Fruit fly (Drosophila melanogaster): ENCODE measurements around the gene TBC1D23.

TBC1D23 gene

dm6 chr2L:1150554-1150953 is 21.4 kb downstream of the TBC1D23 start, which contains the start of the genes Tfb4 and Vps29 (continued):
- TF ChIP-seq Pdp1 (GFP tag; optimal IDR thresholded peaks at IDR 0.05) (peak; percentile 53 to 58), run (tag; optimal IDR thresholded peaks at IDR 0.05) (no peak), lmd (GFP tag; IDR thresholded peaks at IDR 0.05) (no peak; the same call in 1 of the 2 replicates), Dp (GFP tag; optimal IDR thresholded peaks at IDR 0.05) (peak; percentile 65), Abd-B (GFP tag; optimal IDR thresholded peaks at IDR 0.05) (no peak), Adf1 (GFP tag; IDR thresholded peaks at IDR 0.05) (no peak), Atf3 (GFP tag; optimal IDR thresholded peaks at IDR 0.05) (no peak), CG7271 (tag; optimal IDR thresholded peaks at IDR 0.05) (peak; percentile 42), sob (GFP tag; IDR thresholded peaks at IDR 0.05) (peak; percentile 70), tgo (GFP tag; IDR thresholded peaks at IDR 0.05) (0 out of 3 replicates have a peak, but pooled peaks have one; percentile 14), Neu2 (GFP tag; optimal IDR thresholded peaks at IDR 0.05; ENCODE audit: borderline replicate concordance) (no peak), YL-1 (GFP tag; optimal IDR thresholded peaks at IDR 0.05) (peak; percentile 2), CG8944 (GFP tag; optimal IDR thresholded peaks at IDR 0.05) (no peak), CG7372 (GFP tag; IDR thresholded peaks at IDR 0.05) (no peak; the same call in 1 of the 2 replicates), CG7928 (GFP tag; optimal IDR thresholded peaks at IDR 0.05) (no peak), lab (GFP tag; optimal IDR thresholded peaks at IDR 0.05) (no peak), CG16813 (GFP tag; IDR thresholded peaks at IDR 0.05; ENCODE audit: partially characterized antibody) (peak; percentile 90), Fer1 (GFP tag; optimal IDR thresholded peaks at IDR 0.05) (peak; percentile 46), CG17829 (tag; optimal IDR thresholded peaks at IDR 0.05) (peak; percentile 60), Stat92E (GFP tag; optimal IDR thresholded peaks at IDR 0.05) (no peak), Rfx (GFP tag; IDR thresholded peaks at IDR 0.05) (peak; percentile 81), Doc3 (GFP tag; IDR thresholded peaks at IDR 0.05; ENCODE audit: partially characterized antibody) (peak; percentile 81)

- no peak for TF ChIP-seq crc (GFP tag; optimal IDR thresholded peaks at IDR 0.05)
- TF ChIP-seq Hr39 (optimal IDR thresholded peaks at IDR 0.05) = peak; percentile 83
- no peak for TF ChIP-seq onecut (GFP tag; IDR thresholded peaks at IDR 0.05)
- TF ChIP-seq CG12391 (tag; optimal IDR thresholded peaks at IDR 0.05) = no peak
- no peak for TF ChIP-seq Pdp1 (GFP tag; optimal IDR thresholded peaks at IDR 0.05)
These were observed 23.6 kb downstream of the TBC1D23 start for dm6 chr2L:1152693-1153092.

- TF ChIP-seq D19A (tag; optimal IDR thresholded peaks at IDR 0.05) = peak; percentile 91
- peak; percentile 3 for TF ChIP-seq CG15479 (GFP tag; optimal IDR thresholded peaks at IDR 0.05)
- TF ChIP-seq Gug (GFP tag; IDR thresholded peaks at IDR 0.05) = no peak
- no peak for TF ChIP-seq CG2116 (GFP tag; optimal IDR thresholded peaks at IDR 0.05)
- TF ChIP-seq hbn (GFP tag; IDR thresholded peaks at IDR 0.05; ENCODE audit: partially characterized antibody) = no peak
- TF ChIP-seq Hr39 (optimal IDR thresholded peaks at IDR 0.05) = no peak
- TF ChIP-seq eve (GFP tag; optimal IDR thresholded peaks at IDR 0.05) = no peak
- TF ChIP-seq peb (GFP tag; IDR thresholded peaks at IDR 0.05) = no peak
- TF ChIP-seq CG34376 (GFP tag; optimal IDR thresholded peaks at IDR 0.05) = no peak
- TF ChIP-seq row (GFP tag; IDR thresholded peaks at IDR 0.05) = peak; percentile 41; the same call in 2 of the 3 replicates
- TF ChIP-seq bigmax (GFP tag; optimal IDR thresholded peaks at IDR 0.05) = no peak
- TF ChIP-seq lilli (GFP tag; optimal IDR thresholded peaks at IDR 0.05) = no peak
- peak; percentile 47 for TF ChIP-seq sens (GFP tag)
- TF ChIP-seq PHDP (tag; optimal IDR thresholded peaks at IDR 0.05) = peak; percentile 20
- TF ChIP-seq dpn (GFP tag; optimal IDR thresholded peaks at IDR 0.05) = no peak
- no peak for TF ChIP-seq pzg (GFP tag; optimal IDR thresholded peaks at IDR 0.05)
- peak; percentile 5 for TF ChIP-seq Sox102F (GFP tag; optimal IDR thresholded peaks at IDR 0.05)
- no peak for TF ChIP-seq CG11247 (GFP tag; IDR thresholded peaks at IDR 0.05)
- TF ChIP-seq CG1603 (tag; optimal IDR thresholded peaks at IDR 0.05) = peak; percentile 25
- no peak for TF ChIP-seq NC2β (GFP tag; optimal IDR thresholded peaks at IDR 0.05)
- TF ChIP-seq CG9876 (GFP tag; optimal IDR thresholded peaks at IDR 0.05) = no peak
- no peak for TF ChIP-seq vnd (GFP tag; IDR thresholded peaks at IDR 0.05; ENCODE audit: partially characterized antibody)
- TF ChIP-seq Hey (tag; optimal IDR thresholded peaks at IDR 0.05) = no peak
These were observed 27.6 kb downstream of the TBC1D23 start for dm6 chr2L:1156592-1157249.

All from whole organism, embryonic.